Fruit fly (Drosophila melanogaster): ENCODE measurements around the gene CG13965.
A peak's percentile ranks its signal among the peaks of the same experiment; 100 is the strongest.

Gene CG13965

DNA sequence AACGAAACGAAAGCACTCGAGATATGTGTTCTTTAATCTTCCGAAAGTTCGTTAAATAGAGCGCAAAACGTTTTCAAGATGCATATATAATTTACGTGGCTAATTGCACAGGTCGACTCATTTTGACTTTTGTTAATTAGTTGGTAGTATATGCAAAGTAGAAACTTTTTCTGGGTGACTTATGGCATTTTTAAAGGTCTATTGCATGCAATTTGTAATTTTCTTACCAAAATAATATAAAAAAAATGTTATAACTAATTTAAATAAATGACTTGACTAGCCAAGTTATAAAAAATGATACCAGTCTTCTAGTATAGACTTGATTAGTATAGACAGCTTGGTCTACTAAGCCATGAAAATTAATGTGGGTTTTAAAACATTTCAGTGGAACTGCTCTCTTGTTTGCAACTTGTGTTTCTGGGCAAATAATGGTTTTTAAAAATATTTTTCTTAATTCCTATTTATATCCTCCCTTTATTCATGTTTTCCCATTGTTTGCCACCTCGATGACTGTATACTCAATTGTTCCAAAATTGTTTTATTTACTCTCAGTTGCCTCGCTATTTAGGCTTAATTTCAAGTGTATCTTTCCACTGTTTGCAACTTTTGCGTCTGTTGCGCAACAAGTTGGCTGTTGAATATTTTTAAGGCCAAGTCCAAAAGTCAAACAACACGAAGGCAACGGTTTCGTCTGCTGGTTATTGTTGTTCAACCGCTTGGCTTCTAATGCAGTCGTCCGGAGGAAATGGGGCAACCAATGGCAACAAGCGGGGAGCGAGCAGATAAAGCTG is 25.9 kb upstream of the CG13965 start:
- TF ChIP-seq Clk (GFP tag; optimal IDR thresholded peaks at IDR 0.05) (no peak), CG14711 (tag; optimal IDR thresholded peaks at IDR 0.05) (no peak), CG1620 (GFP tag; optimal IDR thresholded peaks at IDR 0.05) (no peak), Mnt (GFP tag; optimal IDR thresholded peaks at IDR 0.05) (no peak), pad (GFP tag; optimal IDR thresholded peaks at IDR 0.05) (no peak), kay (GFP tag; ENCODE audit: borderline replicate concordance) (no peak), Hr96 (GFP tag; optimal IDR thresholded peaks at IDR 0.05) (no peak), cic (GFP tag; optimal IDR thresholded peaks at IDR 0.05) (no peak), CG5204 (GFP tag; optimal IDR thresholded peaks at IDR 0.05) (no peak), CG7101 (tag; optimal IDR thresholded peaks at IDR 0.05) (no peak), ovo (GFP tag; optimal IDR thresholded peaks at IDR 0.05) (no peak), toe (GFP tag; optimal IDR thresholded peaks at IDR 0.05) (no peak)

DNA sequence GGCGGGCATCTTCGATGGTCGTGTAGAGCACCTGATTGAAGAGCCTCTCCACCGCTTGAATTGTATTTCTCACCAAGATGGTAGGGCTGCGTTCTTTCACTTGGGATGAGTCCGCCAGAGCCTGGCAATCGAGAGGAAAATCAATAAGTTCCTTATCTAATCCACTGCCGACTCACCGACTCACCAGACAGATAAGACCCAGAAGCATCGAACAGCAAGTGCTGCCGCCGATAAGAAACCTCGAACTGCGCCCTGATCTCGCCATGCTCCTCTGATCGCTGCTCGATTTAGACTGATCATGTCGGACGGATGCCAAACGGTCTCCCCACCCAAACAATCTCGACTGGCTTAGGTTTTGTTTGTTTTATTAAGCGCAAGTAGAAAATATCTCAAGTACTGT is 5.2 kb upstream of the CG13965 start, which contains the start of gene Hf:
TSS of gene Hf (minus strand) at position 296 of the 400 bp plus-strand sequence.
- TF ChIP-seq ovo (GFP tag; optimal IDR thresholded peaks at IDR 0.05) (no peak), cic (GFP tag; optimal IDR thresholded peaks at IDR 0.05) (peak; percentile 1)

DNA sequence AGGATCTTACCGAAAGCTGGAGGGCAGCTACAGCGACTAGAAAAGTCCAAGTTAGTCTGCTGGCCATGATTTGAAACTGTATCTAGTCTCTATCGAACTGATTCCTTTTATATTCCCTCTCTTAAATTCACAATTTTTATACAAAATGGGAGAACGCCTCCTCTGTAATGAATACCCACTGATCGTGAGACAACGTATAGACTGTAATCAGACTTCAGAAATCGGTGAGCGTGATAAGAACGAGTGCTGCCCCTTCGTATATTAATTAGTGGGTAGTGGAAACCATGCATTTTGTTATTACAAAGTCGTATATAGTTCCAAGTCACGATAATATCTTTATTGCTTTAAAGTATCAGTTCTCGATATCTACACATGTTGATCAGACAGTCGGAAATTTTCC is 4.3 kb upstream of the CG13965 start, which contains the start of gene OS9:
TSS of gene OS9 (minus strand) at position 101 of the 400 bp plus-strand sequence.
- TF ChIP-seq Crg-1 (GFP tag; optimal IDR thresholded peaks at IDR 0.05) (no peak), ovo (GFP tag; optimal IDR thresholded peaks at IDR 0.05) (no peak), cnc (optimal IDR thresholded peaks at IDR 0.05) (no peak), Clk (GFP tag; optimal IDR thresholded peaks at IDR 0.05) (no peak), cic (GFP tag; optimal IDR thresholded peaks at IDR 0.05) (no peak), CG33017 (tag; optimal IDR thresholded peaks at IDR 0.05) (no peak), Mnt (GFP tag; optimal IDR thresholded peaks at IDR 0.05) (no peak), CG7101 (tag; optimal IDR thresholded peaks at IDR 0.05) (no peak)

DNA sequence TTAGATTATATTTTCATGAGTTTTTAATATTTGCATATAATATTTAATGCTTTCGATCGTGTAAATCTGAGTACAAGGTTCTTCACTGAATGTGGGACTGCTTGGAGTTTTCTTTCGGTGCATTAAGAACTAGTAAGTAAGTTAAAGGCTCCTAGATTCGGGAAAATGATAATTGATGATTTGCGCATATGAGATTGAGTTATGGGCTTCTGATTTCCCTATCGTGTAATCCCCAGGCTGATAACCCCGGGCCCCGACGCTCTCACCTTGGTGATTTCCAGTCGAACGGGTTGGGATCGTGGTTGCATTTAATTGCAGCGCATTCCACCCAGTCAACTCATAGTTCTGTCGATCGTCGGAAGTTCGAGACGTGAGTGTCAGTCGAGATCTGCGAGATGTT is 1.7 kb upstream of the CG13965 start, which contains the start of gene CG10680:
TSS of gene CG10680 (plus strand) at position 301 of the 400 bp plus-strand sequence.
- TF ChIP-seq CG12768 (GFP tag; optimal IDR thresholded peaks at IDR 0.05), result no peak
- no peak for TF ChIP-seq CG1620 (GFP tag; optimal IDR thresholded peaks at IDR 0.05)
- no peak for TF ChIP-seq kay (GFP tag; ENCODE audit: borderline replicate concordance)
- TF ChIP-seq ovo (GFP tag; optimal IDR thresholded peaks at IDR 0.05), result no peak
- no peak for TF ChIP-seq CG11617 (GFP tag; optimal IDR thresholded peaks at IDR 0.05)
- TF ChIP-seq toe (GFP tag; optimal IDR thresholded peaks at IDR 0.05), result no peak
- no peak for TF ChIP-seq Crg-1 (GFP tag; optimal IDR thresholded peaks at IDR 0.05)
- TF ChIP-seq CG5204 (GFP tag; optimal IDR thresholded peaks at IDR 0.05), result no peak
- TF ChIP-seq CG14711 (tag; optimal IDR thresholded peaks at IDR 0.05), result no peak
- no peak for TF ChIP-seq tj (GFP tag; optimal IDR thresholded peaks at IDR 0.05)
- TF ChIP-seq CG33017 (tag; optimal IDR thresholded peaks at IDR 0.05), result no peak
- no peak for TF ChIP-seq Mnt (GFP tag; optimal IDR thresholded peaks at IDR 0.05)
- TF ChIP-seq Hr96 (GFP tag; optimal IDR thresholded peaks at IDR 0.05), result no peak
- TF ChIP-seq Clk (GFP tag; optimal IDR thresholded peaks at IDR 0.05), result no peak

DNA sequence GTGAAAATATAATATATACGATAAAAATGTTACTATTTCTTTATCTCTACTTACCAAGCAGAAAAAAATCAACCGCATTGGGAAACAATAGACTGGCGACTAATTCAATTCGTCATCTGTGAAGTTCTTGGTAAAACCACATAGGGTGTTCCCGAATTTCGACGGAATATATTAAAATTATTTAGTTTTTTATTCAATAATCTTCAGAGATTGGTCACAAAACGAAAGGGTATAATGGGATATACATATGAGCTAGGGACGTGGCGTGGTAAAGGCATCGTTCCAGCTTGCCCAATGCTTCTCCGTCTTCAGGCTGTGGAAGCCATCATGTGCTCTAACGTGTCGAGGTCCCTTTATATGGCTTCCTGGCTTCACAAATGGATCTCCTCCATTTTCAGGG is 567 bp downstream of the CG13965 start, which contains the start of gene CG42866:
TSS of gene CG42866 (minus strand) at position 101 of the 400 bp plus-strand sequence.
- TF ChIP-seq cnc (optimal IDR thresholded peaks at IDR 0.05), result no peak
- no peak for TF ChIP-seq Crg-1 (GFP tag; optimal IDR thresholded peaks at IDR 0.05)
- no peak for TF ChIP-seq bab1 (GFP tag; optimal IDR thresholded peaks at IDR 0.05)
- no peak for TF ChIP-seq Mnt (GFP tag; optimal IDR thresholded peaks at IDR 0.05)
- TF ChIP-seq CG33017 (tag; optimal IDR thresholded peaks at IDR 0.05), result no peak
- no peak for TF ChIP-seq pad (GFP tag; optimal IDR thresholded peaks at IDR 0.05)
- TF ChIP-seq ovo (GFP tag; optimal IDR thresholded peaks at IDR 0.05), result no peak
- no peak for TF ChIP-seq cic (GFP tag; optimal IDR thresholded peaks at IDR 0.05)
- no peak for TF ChIP-seq CG11617 (GFP tag; optimal IDR thresholded peaks at IDR 0.05)
- TF ChIP-seq toe (GFP tag; optimal IDR thresholded peaks at IDR 0.05), result no peak
- TF ChIP-seq CG7045 (GFP tag; optimal IDR thresholded peaks at IDR 0.05), result no peak

DNA sequence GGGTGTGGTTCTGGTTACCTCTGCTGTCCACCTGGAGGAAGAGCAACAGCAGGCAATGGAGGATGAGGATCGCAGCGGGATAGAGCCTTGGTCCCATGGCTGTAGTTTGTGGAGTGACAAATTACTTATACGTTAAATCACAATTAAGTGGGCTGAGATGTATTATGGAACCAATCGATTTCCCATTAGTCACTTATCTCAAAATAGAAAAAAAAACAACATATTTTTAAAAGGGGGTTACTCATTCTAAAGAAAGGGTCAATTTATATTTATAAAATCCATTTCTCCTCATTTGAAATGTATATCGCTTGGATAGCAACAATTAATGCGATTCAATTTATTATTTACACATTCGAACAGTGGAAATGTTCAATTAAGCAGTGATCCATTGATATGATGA is 1.2 kb downstream of the CG13965 start, which contains the start of gene CG34051:
TSS of gene CG34051 (minus strand) at position 101 of the 400 bp plus-strand sequence.
- TF ChIP-seq CG12768 (GFP tag; optimal IDR thresholded peaks at IDR 0.05) (no peak), CG5204 (GFP tag; optimal IDR thresholded peaks at IDR 0.05) (no peak), kay (GFP tag; ENCODE audit: borderline replicate concordance) (no peak), cic (GFP tag; optimal IDR thresholded peaks at IDR 0.05) (no peak), CG11617 (GFP tag; optimal IDR thresholded peaks at IDR 0.05) (no peak), cnc (optimal IDR thresholded peaks at IDR 0.05) (no peak), pad (GFP tag; optimal IDR thresholded peaks at IDR 0.05) (no peak), Hr96 (GFP tag; optimal IDR thresholded peaks at IDR 0.05) (no peak), tj (GFP tag; optimal IDR thresholded peaks at IDR 0.05) (no peak), CG7101 (tag; optimal IDR thresholded peaks at IDR 0.05) (no peak), CG7045 (GFP tag; optimal IDR thresholded peaks at IDR 0.05) (no peak), Clk (GFP tag; optimal IDR thresholded peaks at IDR 0.05) (no peak), ovo (GFP tag; optimal IDR thresholded peaks at IDR 0.05) (no peak), bab1 (GFP tag; optimal IDR thresholded peaks at IDR 0.05) (no peak), toe (GFP tag; optimal IDR thresholded peaks at IDR 0.05) (no peak), Crg-1 (GFP tag; optimal IDR thresholded peaks at IDR 0.05) (no peak)
